Fruit fly (Drosophila melanogaster) whole organism, embryonic: ENCODE results near the gene CG15529.
A peak's percentile ranks its signal among the peaks of the same experiment; 100 is the strongest.

Experiments
- ATbp ChIP-seq: fragments of 200-800 bp; sonication (Bioruptor generic); optimal IDR thresholded peaks from 2 replicates; lab custom pipeline; 2017; ENCODE audit warnings: missing biosample characterization, mild to moderate bottlenecking, missing genetic modification characterization, missing genetic modification reagents
- Adf1 ChIP-seq: fragments of 200-800 bp; sonication (Bioruptor generic); IDR thresholded peaks from 2 replicates; pipeline ENCODE4 v1.3.6; 2022; ENCODE audit warnings: missing biosample characterization, missing genetic modification characterization
- Awh ChIP-seq: fragments of 200-800 bp; sonication (Bioruptor generic); IDR thresholded peaks from 2 replicates; pipeline ENCODE4, ENCODE4 v1.3.6; 2022; ENCODE audit warnings: missing biosample characterization, missing genetic modification characterization
- B-H1 ChIP-seq: fragments of 200-800 bp; sonication (Bioruptor generic); IDR thresholded peaks from 3 replicates; pipeline ENCODE4 v1.3.6; 2022; ENCODE audit warnings: missing biosample characterization, missing genetic modification characterization
- CG10209 ChIP-seq: fragments of 200-800 bp; sonication (Bioruptor generic); optimal IDR thresholded peaks from 3 replicates; lab custom pipeline; 2017; ENCODE audit warnings: missing biosample characterization, mild to moderate bottlenecking, missing genetic modification characterization, missing genetic modification reagents
- CG10366 ChIP-seq: fragments of 200-800 bp; sonication (Bioruptor generic); IDR thresholded peaks from 2 replicates; pipeline ENCODE4 v1.3.6; 2022; ENCODE audit warnings: missing biosample characterization, missing genetic modification characterization
- CG10462 ChIP-seq: fragments of 200-800 bp; sonication (Bioruptor generic); optimal IDR thresholded peaks from 2 replicates; lab custom pipeline; 2016; ENCODE audit warnings: missing biosample characterization, missing genetic modification characterization
- CG10959 ChIP-seq: fragments of 200-800 bp; sonication (Bioruptor generic); IDR thresholded peaks from 2 replicates; pipeline ENCODE4 v1.3.6; 2022; ENCODE audit warnings: missing biosample characterization, missing genetic modification characterization
- CG1233 ChIP-seq: fragments of 200-800 bp; sonication (Bioruptor generic); optimal IDR thresholded peaks from 4 replicates; lab custom pipeline; 2018; ENCODE audit warnings: missing biosample characterization, mild to moderate bottlenecking, missing genetic modification characterization
- CG13775 ChIP-seq: fragments of 200-800 bp; sonication (Bioruptor generic); optimal IDR thresholded peaks from 3 replicates; lab custom pipeline; 2017; ENCODE audit warnings: missing biosample characterization, mild to moderate bottlenecking, missing genetic modification characterization
- CG14014 ChIP-seq: fragments of 200-800 bp; sonication (Bioruptor generic); IDR thresholded peaks from 2 replicates; pipeline ENCODE4 v1.3.6; 2022; ENCODE audit warnings: missing biosample characterization, missing genetic modification characterization
- CG14667 ChIP-seq: fragments of 200-800 bp; sonication (Bioruptor generic); IDR thresholded peaks from 2 replicates; pipeline ENCODE4 v1.3.6; 2022; ENCODE audit warnings: missing biosample characterization, missing genetic modification characterization
- CG15011 ChIP-seq: fragments of 200-800 bp; sonication (Bioruptor generic); optimal IDR thresholded peaks from 3 replicates; lab custom pipeline; 2018; ENCODE audit warnings: missing biosample characterization, mild to moderate bottlenecking, missing genetic modification characterization
- CG15269 ChIP-seq: fragments of 200-800 bp; sonication (Bioruptor generic); optimal IDR thresholded peaks from 2 replicates; lab custom pipeline; 2018; ENCODE audit warnings: missing biosample characterization, mild to moderate bottlenecking, missing genetic modification characterization, moderate library complexity
- CG15514 ChIP-seq: fragments of 200-800 bp; sonication (Bioruptor generic); optimal IDR thresholded peaks from 3 replicates; lab custom pipeline; 2017; ENCODE audit warnings: missing biosample characterization, missing genetic modification characterization, mild to moderate bottlenecking, moderate library complexity, missing genetic modification reagents
- CG15601 ChIP-seq: fragments of 200-800 bp; sonication (Bioruptor generic); optimal IDR thresholded peaks from 3 replicates; lab custom pipeline; 2019; ENCODE audit warnings: missing biosample characterization, mild to moderate bottlenecking, missing genetic modification characterization, moderate library complexity
- CG17186 ChIP-seq: fragments of 200-800 bp; sonication (Bioruptor generic); optimal IDR thresholded peaks from 3 replicates; lab custom pipeline; 2017; ENCODE audit warnings: missing biosample characterization, missing genetic modification reagents, missing genetic modification characterization
- CG18599 ChIP-seq: fragments of 200-800 bp; sonication (Bioruptor generic); optimal IDR thresholded peaks from 3 replicates; lab custom pipeline; 2017; ENCODE audit warnings: missing biosample characterization, missing genetic modification characterization, mild to moderate bottlenecking, moderate library complexity, missing genetic modification reagents
- CG2678 ChIP-seq: fragments of 200-800 bp; sonication (Bioruptor generic); optimal IDR thresholded peaks from 3 replicates; lab custom pipeline; 2019; ENCODE audit warnings: missing biosample characterization, mild to moderate bottlenecking, missing genetic modification characterization, moderate library complexity
- CG4328 ChIP-seq: fragments of 200-800 bp; sonication (Bioruptor generic); optimal IDR thresholded peaks from 3 replicates; lab custom pipeline; 2017; ENCODE audit warnings: missing biosample characterization, missing genetic modification reagents, missing genetic modification characterization
- CG6254 ChIP-seq: fragments of 200-800 bp; sonication (Bioruptor generic); optimal IDR thresholded peaks from 3 replicates; lab custom pipeline; 2017; ENCODE audit warnings: mild to moderate bottlenecking, missing biosample characterization, missing genetic modification reagents, missing genetic modification characterization
- CG6689 ChIP-seq: fragments of 200-800 bp; sonication (Bioruptor generic); IDR thresholded peaks from 2 replicates; pipeline ENCODE4 v1.3.6; 2022; ENCODE audit warnings: missing biosample characterization, missing genetic modification characterization
- CG9215 ChIP-seq: fragments of 200-800 bp; sonication (Bioruptor generic); IDR thresholded peaks from 2 replicates; pipeline ENCODE4 v1.3.6; 2022; ENCODE audit warnings: missing biosample characterization, missing genetic modification characterization
- Chrac-16 ChIP-seq: fragments of 200-800 bp; sonication (Bioruptor generic); optimal IDR thresholded peaks from 3 replicates; lab custom pipeline; 2016; ENCODE audit warnings: missing biosample characterization, missing genetic modification characterization
- Dfd ChIP-seq, 2 experiments: fragments of >200 bp; optimal IDR thresholded peaks; 2 replicates each; lab custom pipeline; 2017; ENCODE audit warnings: missing biosample characterization in 2 of 2, missing genetic modification characterization in 2 of 2
- Drgx ChIP-seq: fragments of 200-800 bp; sonication (Bioruptor generic); IDR thresholded peaks from 2 replicates; pipeline ENCODE4 v1.3.6; 2022; ENCODE audit warnings: missing biosample characterization, missing genetic modification characterization
- HmgZ ChIP-seq: fragments of 200-800 bp; sonication (Bioruptor generic); optimal IDR thresholded peaks from 2 replicates; lab custom pipeline; 2018; ENCODE audit warnings: missing biosample characterization, mild to moderate bottlenecking, missing genetic modification characterization
- Meics ChIP-seq: fragments of 200-800 bp; sonication (Bioruptor generic); optimal IDR thresholded peaks from 2 replicates; lab custom pipeline; 2017; ENCODE audit warnings: missing biosample characterization, mild to moderate bottlenecking, missing genetic modification characterization
- Taf1 ChIP-seq: fragments of 200-800 bp; sonication (Bioruptor generic); IDR thresholded peaks from 2 replicates; pipeline ENCODE4 v1.3.6; 2022; ENCODE audit warnings: missing biosample characterization, missing genetic modification characterization
- Xrp1 ChIP-seq: fragments of 200-800 bp; sonication (Bioruptor generic); IDR thresholded peaks from 2 replicates; pipeline ENCODE4 v1.3.6; 2022; ENCODE audit warnings: missing biosample characterization, missing genetic modification characterization
- YL-1 ChIP-seq: fragments of 200-800 bp; sonication (Bioruptor generic); optimal IDR thresholded peaks from 3 replicates; lab custom pipeline; 2017; ENCODE audit warnings: missing biosample characterization, mild to moderate bottlenecking, missing genetic modification characterization
- ab ChIP-seq: fragments of 200-800 bp; sonication (Bioruptor generic); optimal IDR thresholded peaks from 2 replicates; lab custom pipeline; 2016; ENCODE audit warnings: missing biosample characterization, missing genetic modification characterization
- amos ChIP-seq: fragments of 200-800 bp; sonication (Bioruptor generic); IDR thresholded peaks from 2 replicates; pipeline ENCODE4 v1.3.6; 2022; ENCODE audit warnings: missing biosample characterization, missing genetic modification characterization; ENCODE audit not compliant: partially characterized antibody
- ato ChIP-seq: fragments of 200-800 bp; sonication (Bioruptor generic); IDR thresholded peaks from 2 replicates; pipeline ENCODE4 v1.3.6; 2022; ENCODE audit warnings: missing biosample characterization, missing genetic modification characterization; ENCODE audit not compliant: partially characterized antibody
- br ChIP-seq: fragments of >200 bp; optimal IDR thresholded peaks from 2 replicates; lab custom pipeline; 2017
- croc ChIP-seq: fragments of 200-800 bp; sonication (Bioruptor generic); conservative IDR thresholded peaks from 3 replicates; pipeline ENCODE4 v1.3.6; 2022; ENCODE audit warnings: missing biosample characterization, missing genetic modification characterization
- eve ChIP-seq, 2 experiments: fragments of >200 bp; optimal IDR thresholded peaks; 2 replicates each; lab custom pipeline; 2017; ENCODE audit warnings: missing biosample characterization in 2 of 2, missing genetic modification characterization in 2 of 2
- lab ChIP-seq: fragments of 200-800 bp; sonication (Bioruptor generic); optimal IDR thresholded peaks from 3 replicates; lab custom pipeline; 2017; ENCODE audit warnings: missing biosample characterization, missing genetic modification characterization, mild to moderate bottlenecking, moderate library complexity, missing genetic modification reagents
- mirr ChIP-seq: fragments of 200-800 bp; sonication (Bioruptor generic); optimal IDR thresholded peaks from 3 replicates; lab custom pipeline; 2018; ENCODE audit warnings: missing biosample characterization, mild to moderate bottlenecking, missing genetic modification characterization
- oc ChIP-seq: fragments of 200-800 bp; sonication (Bioruptor generic); optimal IDR thresholded peaks from 2 replicates; lab custom pipeline; 2018; ENCODE audit warnings: missing biosample characterization, mild to moderate bottlenecking, missing genetic modification characterization, moderate library complexity
- p53 ChIP-seq: fragments of 200-800 bp; sonication (Bioruptor generic); optimal IDR thresholded peaks from 2 replicates; lab custom pipeline; 2016; ENCODE audit warnings: missing biosample characterization, missing genetic modification characterization
- psq ChIP-seq: fragments of 200-800 bp; sonication (Bioruptor generic); optimal IDR thresholded peaks from 2 replicates; lab custom pipeline; 2017; ENCODE audit warnings: missing biosample characterization, missing genetic modification characterization
- ranshi ChIP-seq: fragments of 200-800 bp; sonication (Bioruptor generic); IDR thresholded peaks from 2 replicates; pipeline ENCODE4 v1.3.6; 2022; ENCODE audit warnings: missing biosample characterization, missing genetic modification characterization
- rib ChIP-seq: fragments of 200-800 bp; sonication (Bioruptor generic); IDR thresholded peaks from 2 replicates; pipeline ENCODE4 v1.3.6; 2022; ENCODE audit warnings: missing biosample characterization, missing genetic modification characterization
- row ChIP-seq: fragments of 200-800 bp; sonication (Bioruptor generic); IDR thresholded peaks from 3 replicates; pipeline ENCODE4 v1.3.6; 2022; ENCODE audit warnings: missing biosample characterization, missing genetic modification characterization
- sim ChIP-seq: fragments of 200-800 bp; sonication (Bioruptor generic); IDR thresholded peaks from 2 replicates; pipeline ENCODE4 v1.3.6; 2022; ENCODE audit warnings: missing biosample characterization, missing genetic modification characterization
- tna ChIP-seq: fragments of 200-800 bp; sonication (Bioruptor generic); IDR thresholded peaks from 2 replicates; pipeline ENCODE4 v1.3.6; 2022; ENCODE audit warnings: missing biosample characterization, missing genetic modification characterization; ENCODE audit not compliant: partially characterized antibody
- ttk ChIP-seq: fragments of 200-800 bp; sonication (Bioruptor generic); IDR thresholded peaks from 2 replicates; pipeline ENCODE4 v2.1.2; 2022; ENCODE audit warnings: missing biosample characterization, missing genetic modification characterization
- zfh1 ChIP-seq: fragments of 200-800 bp; sonication (Bioruptor generic); IDR thresholded peaks from 3 replicates; pipeline ENCODE4 v1.3.6; 2022; ENCODE audit warnings: missing biosample characterization, missing genetic modification characterization

Gene CG15529

DNA sequence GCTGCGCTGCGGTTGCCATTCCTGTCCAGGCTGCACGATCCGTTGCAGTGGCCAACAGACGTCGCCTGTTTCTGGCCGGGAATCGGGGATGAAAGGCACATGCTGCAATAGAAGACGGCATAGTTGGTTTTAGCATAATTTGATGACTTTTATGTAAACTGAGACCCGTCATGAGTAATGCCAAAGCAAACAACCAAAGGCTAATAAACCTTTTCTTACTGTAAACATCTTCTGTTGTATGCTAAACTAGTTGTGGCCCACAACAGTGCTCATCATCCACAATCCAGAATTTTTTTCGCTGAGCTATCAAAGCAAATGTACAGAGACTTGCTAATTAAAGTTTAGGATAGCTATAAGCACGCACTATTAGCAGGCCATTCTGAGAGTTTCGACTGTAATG, 46.9 kb downstream of the CG15529 start (continued):
- TF ChIP-seq rib (GFP tag; lab: Robert Waterston, UW) (peak; percentile 36; the same call in 1 of the 2 replicates), CG15269 (tag; lab: Kevin White, UChicago) (peak; percentile 12), p53 (GFP tag; lab: Kevin White, UChicago) (no peak), CG6689 (GFP tag; lab: Robert Waterston, UW) (0 out of 2 replicates have a peak, but pooled peaks have one; percentile 9), row (GFP tag; lab: Robert Waterston, UW) (no peak), CG10959 (GFP tag; lab: Robert Waterston, UW) (no peak), HmgZ (tag; lab: Kevin White, UChicago) (peak; percentile 45), CG10462 (GFP tag; lab: Kevin White, UChicago) (no peak), Awh (GFP tag; lab: Robert Waterston, UW) (no peak), CG18599 (peak; percentile 80), CG14667 (GFP tag; lab: Robert Waterston, UW) (no peak), ranshi (GFP tag; lab: Robert Waterston, UW) (0 out of 2 replicates have a peak, but pooled peaks have one; percentile 10), Taf1 (GFP tag; lab: Robert Waterston, UW) (no peak), YL-1 (GFP tag; lab: Kevin White, UChicago) (no peak), B-H1 (GFP tag; lab: Robert Waterston, UW) (no peak), psq (GFP tag; lab: Kevin White, UChicago) (no peak), ab (GFP tag; lab: Kevin White, UChicago) (no peak), sim (GFP tag; lab: Robert Waterston, UW) (no peak), CG1233 (GFP tag; lab: Kevin White, UChicago) (peak; percentile 24), CG10209 (GFP tag; lab: Kevin White, UChicago) (peak; percentile 23), zfh1 (GFP tag; lab: Robert Waterston, UW) (no peak), CG17186 (GFP tag; lab: Kevin White, UChicago) (no peak), Xrp1 (GFP tag; lab: Robert Waterston, UW) (0 out of 2 replicates have a peak, but pooled peaks have one; percentile 17), Drgx (GFP tag; lab: Robert Waterston, UW) (no peak), lab (GFP tag; lab: Kevin White, UChicago) (peak; percentile 62), CG10366 (0 out of 2 replicates have a peak, but pooled peaks have one; percentile 14), ATbp (GFP tag; lab: Kevin White, UChicago) (peak; percentile 46), Dfd (GFP tag; optimal IDR thresholded peaks at IDR 0.05; lab: Kevin White, UChicago) (no peak), CG9215 (no peak), ato (GFP tag; lab: Robert Waterston, UW) (no peak), amos (GFP tag; lab: Robert Waterston, UW) (no peak), CG14014 (GFP tag; lab: Robert Waterston, UW) (peak; percentile 33; the same call in 1 of the 2 replicates), croc (GFP tag; lab: Robert Waterston, UW) (no peak), CG13775 (GFP tag; lab: Kevin White, UChicago) (no peak), CG6254 (GFP tag; lab: Kevin White, UChicago) (no peak), tna (GFP tag; lab: Robert Waterston, UW) (no peak), eve (GFP tag; optimal IDR thresholded peaks at IDR 0.05; lab: Kevin White, UChicago) (no peak), oc (tag; lab: Kevin White, UChicago) (no peak), CG2678 (peak; percentile 67), br (no peak), Meics (GFP tag; lab: Kevin White, UChicago) (peak; percentile 47), CG15514 (GFP tag; lab: Kevin White, UChicago) (peak; percentile 48), CG15601 (tag; lab: Kevin White, UChicago) (peak; percentile 28), CG15011 (no peak), ttk (GFP tag; lab: Robert Waterston, UW) (no peak), CG4328 (peak; percentile 39), Chrac-16 (GFP tag; lab: Kevin White, UChicago) (no peak), Adf1 (GFP tag; lab: Robert Waterston, UW) (no peak), mirr (GFP tag; lab: Kevin White, UChicago) (no peak)
